Fruit fly (Drosophila melanogaster): ENCODE data around the gene Sh3beta.

Sh3beta gene

dm6 chr3L:7360324-7360852, 8.7 kb downstream of the Sh3beta start, which contains the start of gene Sec63 (continued):
- TF ChIP-seq Hr78 (GFP tag; optimal IDR thresholded peaks at IDR 0.05) (no peak), CG2120 (GFP tag; optimal IDR thresholded peaks at IDR 0.05) (peak; percentile 59), Meics (GFP tag; optimal IDR thresholded peaks at IDR 0.05) (peak; percentile 69), Oli (tag; optimal IDR thresholded peaks at IDR 0.05) (no peak), CG15601 (tag; optimal IDR thresholded peaks at IDR 0.05) (peak; percentile 50), eyg (GFP tag; optimal IDR thresholded peaks at IDR 0.05) (no peak), CG32767 (GFP tag; IDR thresholded peaks at IDR 0.05) (peak; percentile 20; the same call in 1 of the 2 replicates), hbn (GFP tag; IDR thresholded peaks at IDR 0.05; ENCODE audit: partially characterized antibody) (peak; percentile 72), CG9932 (GFP tag; IDR thresholded peaks at IDR 0.05) (peak; percentile 78), Ssrp (tag; optimal IDR thresholded peaks at IDR 0.05) (peak; percentile 42), stc (GFP tag; IDR thresholded peaks at IDR 0.05) (0 out of 2 replicates have a peak, but pooled peaks have one; percentile 18), CG10565 (GFP tag; optimal IDR thresholded peaks at IDR 0.05) (no peak), usp (GFP tag; optimal IDR thresholded peaks at IDR 0.05) (no peak), CG32532 (GFP tag; IDR thresholded peaks at IDR 0.05) (peak; percentile 61), CG4328 (GFP tag; optimal IDR thresholded peaks at IDR 0.05) (no peak), CG15696 (tag; optimal IDR thresholded peaks at IDR 0.05) (peak; percentile 30), Drgx (GFP tag; IDR thresholded peaks at IDR 0.05) (no peak), CG2678 (tag; optimal IDR thresholded peaks at IDR 0.05) (peak; percentile 63), emc (GFP tag; optimal IDR thresholded peaks at IDR 0.05) (no peak), repo (GFP tag; optimal IDR thresholded peaks at IDR 0.05) (peak; percentile 6), Atf3 (GFP tag; optimal IDR thresholded peaks at IDR 0.05) (no peak), CG18619 (GFP tag; optimal IDR thresholded peaks at IDR 0.05) (peak; percentile 35), phol (tag; optimal IDR thresholded peaks at IDR 0.05) (peak; percentile 82), lbe (GFP tag; optimal IDR thresholded peaks at IDR 0.05) (no peak), CG13123 (GFP tag; optimal IDR thresholded peaks at IDR 0.05) (peak; percentile 46), NC2α (GFP tag; optimal IDR thresholded peaks at IDR 0.05) (no peak), unpg (GFP tag; optimal IDR thresholded peaks at IDR 0.05) (peak; percentile 53), dm (GFP tag; optimal IDR thresholded peaks at IDR 0.05) (peak; percentile 72), pros (GFP tag; optimal IDR thresholded peaks at IDR 0.05) (no peak), Opbp (GFP tag; IDR thresholded peaks at IDR 0.05; ENCODE audit: partially characterized antibody) (peak; percentile 88), CG14710 (tag; optimal IDR thresholded peaks at IDR 0.05) (no peak), klu (GFP tag; IDR thresholded peaks at IDR 0.05) (no peak), pum (GFP tag; optimal IDR thresholded peaks at IDR 0.05) (no peak), tgo (GFP tag; IDR thresholded peaks at IDR 0.05) (no peak; the same call in 1 of the 3 replicates), Dip3 (GFP tag; optimal IDR thresholded peaks at IDR 0.05) (peak; percentile 58), CG7745 (tag; optimal IDR thresholded peaks at IDR 0.05) (no peak), CG31224 (GFP tag; IDR thresholded peaks at IDR 0.05) (no peak), Max (GFP tag; optimal IDR thresholded peaks at IDR 0.05) (peak; percentile 58), Nf-YB (GFP tag; optimal IDR thresholded peaks at IDR 0.05) (no peak), ase (GFP tag; IDR thresholded peaks at IDR 0.05) (peak; percentile 42; the same call in 1 of the 3 replicates), Dek (tag; optimal IDR thresholded peaks at IDR 0.05) (no peak), CG3995 (GFP tag; optimal IDR thresholded peaks at IDR 0.05) (peak; percentile 27), CG7271 (tag; optimal IDR thresholded peaks at IDR 0.05) (no peak), lmd (GFP tag; IDR thresholded peaks at IDR 0.05) (peak; percentile 56; the same call in 1 of the 2 replicates), mld (GFP tag; IDR thresholded peaks at IDR 0.05; ENCODE audit: partially characterized antibody) (peak; percentile 87; the same call in 2 of the 3 replicates), dmrt11E (tag; optimal IDR thresholded peaks at IDR 0.05) (no peak), CG12942 (GFP tag; optimal IDR thresholded peaks at IDR 0.05) (peak; percentile 13), HLH3B (GFP tag; IDR thresholded peaks at IDR 0.05) (peak; percentile 43; the same call in 1 of the 2 replicates), zen (tag; optimal IDR thresholded peaks at IDR 0.05) (no peak), Doc2 (GFP tag; IDR thresholded peaks at IDR 0.05) (no peak)
